Worm (Caenorhabditis elegans) whole organism, midembryonic: Measurements from ENCODE around the gene Y48E1B.3.

ENCODE experiments used
- T22C8.4 ChIP-seq: fragments of 200-800 bp; sonication (Bioruptor generic); IDR thresholded peaks from 2 replicates; pipeline ENCODE4 v1.3.6; 2022; ENCODE audit warnings: missing genetic modification characterization, missing compliant biosample characterization
- cog-1 ChIP-seq: sonication (generic microtip); optimal IDR thresholded peaks from 2 replicates; lab custom pipeline; 2016; ENCODE audit warnings: missing genetic modification characterization, missing compliant biosample characterization
- flt-1 ChIP-seq: fragments of 200-800 bp; sonication (Bioruptor generic); IDR thresholded peaks from 2 replicates; pipeline ENCODE4 v1.3.6; 2022; ENCODE audit warnings: missing genetic modification characterization, missing compliant biosample characterization
- klf-2 ChIP-seq: fragments of 200-800 bp; sonication (Bioruptor generic); conservative IDR thresholded peaks from 2 replicates; pipeline ENCODE4 v1.3.6; 2022; ENCODE audit warnings: missing genetic modification reagents, missing genetic modification characterization, missing compliant biosample characterization
- med-1 ChIP-seq: sonication (generic microtip); optimal IDR thresholded peaks from 2 replicates; lab custom pipeline; 2017; ENCODE audit warnings: missing genetic modification characterization, mild to moderate bottlenecking, missing compliant biosample characterization, antibody characterized with exemption, missing genetic modification reagents; ENCODE audit not compliant: insufficient read depth
- ref-1 ChIP-seq: fragments of 200-800 bp; sonication (Bioruptor generic); conservative IDR thresholded peaks from 2 replicates; pipeline ENCODE4 v1.3.6; 2022; ENCODE audit warnings: missing genetic modification reagents, missing genetic modification characterization, missing compliant biosample characterization
- tab-1 ChIP-seq: fragments of 200-800 bp; sonication (Bioruptor generic); IDR thresholded peaks from 2 replicates; pipeline ENCODE4 v1.3.6; 2022; ENCODE audit warnings: missing genetic modification characterization, missing compliant biosample characterization
- ztf-23 ChIP-seq: fragments of 200-800 bp; sonication (Bioruptor generic); IDR thresholded peaks from 2 replicates; pipeline ENCODE4 v1.3.6; 2022; ENCODE audit warnings: missing genetic modification reagents, missing genetic modification characterization, missing compliant biosample characterization
- ztf-29 ChIP-seq: fragments of 200-800 bp; sonication (Bioruptor generic); IDR thresholded peaks from 2 replicates; pipeline ENCODE4 v1.3.6; 2022; ENCODE audit warnings: missing genetic modification reagents, missing genetic modification characterization, missing compliant biosample characterization

DNA sequence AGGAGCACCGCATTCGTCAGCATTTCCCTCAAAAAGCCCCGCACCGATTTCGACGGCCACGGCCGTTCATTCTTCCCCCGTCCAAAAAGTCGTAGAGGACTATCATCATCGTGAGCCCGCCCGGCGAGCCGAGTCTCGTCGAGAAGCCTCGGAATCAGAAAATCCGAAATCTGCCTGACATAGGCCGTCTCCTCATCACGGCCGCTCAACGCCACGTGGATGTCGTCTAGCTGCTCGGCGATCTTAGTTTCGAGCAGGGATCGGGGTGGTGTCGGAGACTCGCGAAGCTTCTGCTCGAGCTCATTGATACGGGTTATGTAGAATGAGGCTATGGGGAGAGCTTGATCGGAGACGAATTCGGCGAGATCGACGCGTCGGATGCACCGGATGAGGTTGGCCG, 38.6 kb downstream of the Y48E1B.3 start:
- TF ChIP-seq flt-1 (GFP tag; lab: Robert Waterston, UW) = no peak
- TF ChIP-seq tab-1 (GFP tag; lab: Robert Waterston, UW) = no peak
- no peak for TF ChIP-seq T22C8.4 (GFP tag; lab: Robert Waterston, UW)
- TF ChIP-seq ztf-23 = no peak
- no peak for TF ChIP-seq med-1
- TF ChIP-seq cog-1 (tag; lab: Kevin White, UChicago) = no peak
- no peak for TF ChIP-seq klf-2 (GFP tag; lab: Robert Waterston, UW)
- no peak for TF ChIP-seq ref-1 (GFP tag; lab: Robert Waterston, UW)
- no peak for TF ChIP-seq ztf-29 (GFP tag; lab: Robert Waterston, UW)
